Worm (Caenorhabditis elegans) whole organism, mixed stage, embryonic: ENCODE data around the gene K08E5.6.

ENCODE experiments used
- blmp-1 ChIP-seq: fragments of 150-350 bp; optimal IDR thresholded peaks from 2 replicates; lab custom pipeline; 2014; ENCODE audit warnings: missing biosample characterization, missing genetic modification characterization
- ceh-39 ChIP-seq: fragments of 150-350 bp; optimal IDR thresholded peaks from 2 replicates; lab custom pipeline; 2014; ENCODE audit warnings: missing biosample characterization, missing genetic modification characterization
- ces-1 ChIP-seq: fragments of 150-350 bp; optimal IDR thresholded peaks from 2 replicates; lab custom pipeline; 2014; ENCODE audit warnings: missing biosample characterization, missing genetic modification reagents, missing genetic modification characterization
- lin-13 ChIP-seq: fragments of 150-350 bp; optimal IDR thresholded peaks from 2 replicates; lab custom pipeline; 2014; ENCODE audit warnings: missing biosample characterization, missing genetic modification characterization
- lsy-2 ChIP-seq: fragments of 150-350 bp; optimal IDR thresholded peaks from 2 replicates; lab custom pipeline; 2014; ENCODE audit warnings: missing biosample characterization, missing genetic modification characterization
- mab-5 ChIP-seq: fragments of 150-350 bp; optimal IDR thresholded peaks from 2 replicates; lab custom pipeline; 2014; ENCODE audit warnings: missing biosample characterization, missing genetic modification characterization
- ztf-11 ChIP-seq: fragments of 150-350 bp; optimal IDR thresholded peaks from 2 replicates; lab custom pipeline; 2014; ENCODE audit warnings: missing biosample characterization, missing genetic modification characterization

- TF ChIP-seq lsy-2 (tag; lab: Kevin White, UChicago) (no peak), mab-5 (tag; lab: Kevin White, UChicago) (no peak), lin-13 (tag; lab: Kevin White, UChicago) (no peak), ztf-11 (tag; lab: Kevin White, UChicago) (no peak), ces-1 (GFP tag; lab: Kevin White, UChicago) (no peak), blmp-1 (tag; lab: Kevin White, UChicago) (no peak), ceh-39 (no peak)
Measured at ce11 chrIII:10160385-10160784, 19.6 kb downstream of the K08E5.6 start, which contains the start of the genes K08E5.5 and mua-3.
